Fruit fly (Drosophila melanogaster) Kc167 (cell line): ENCODE data around the gene JTBR.

Source experiments
- Myc ChIP-seq: fragments of >200 bp; optimal IDR thresholded peaks from 2 replicates; lab custom pipeline; 2017; ENCODE audit warnings: missing external identifiers
- Sin3A ChIP-seq: fragments of >200 bp; optimal IDR thresholded peaks from 2 replicates; lab custom pipeline; 2018; ENCODE audit warnings: missing external identifiers
- h ChIP-seq: fragments of >200 bp; optimal IDR thresholded peaks from 3 replicates; lab custom pipeline; 2018; ENCODE audit warnings: missing external identifiers
- insv ChIP-seq: fragments of >200 bp; optimal IDR thresholded peaks from 3 replicates; lab custom pipeline; 2018; ENCODE audit warnings: missing external identifiers
- psq ChIP-seq: fragments of >200 bp; optimal IDR thresholded peaks from 2 replicates; lab custom pipeline; 2017; ENCODE audit warnings: missing external identifiers
- ttk ChIP-seq: sonication (Bioruptor generic); optimal IDR thresholded peaks from 2 replicates; lab custom pipeline; 2017; ENCODE audit warnings: missing external identifiers

DNA sequence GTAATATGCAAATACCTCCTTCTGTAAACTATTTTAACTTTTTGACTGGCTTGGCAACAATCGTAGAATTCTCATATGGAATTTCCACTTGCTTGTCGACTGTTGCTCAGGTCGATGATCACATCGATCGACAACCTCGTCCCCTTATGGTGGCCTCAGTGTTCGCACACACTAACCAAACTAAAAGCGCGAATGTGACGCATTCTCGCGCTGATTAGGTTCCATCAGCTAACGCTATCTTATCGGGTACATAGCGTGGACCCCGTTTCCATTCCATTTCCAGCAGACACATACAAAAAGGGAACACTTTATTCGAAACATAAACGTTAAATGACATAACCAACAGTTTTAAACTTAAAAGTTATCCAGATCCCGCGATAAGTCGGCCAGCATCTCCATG, 13.3 kb downstream of the JTBR start:
- TF ChIP-seq ttk = no peak
- TF ChIP-seq psq (lab: Kevin White, UChicago) = no peak
- no peak for TF ChIP-seq insv (lab: Kevin White, UChicago)
- no peak for TF ChIP-seq Myc (lab: Kevin White, UChicago)
- TF ChIP-seq h (lab: Kevin White, UChicago) = no peak
- no peak for TF ChIP-seq Sin3A (lab: Kevin White, UChicago)
